Worm (Caenorhabditis elegans): Measurements from ENCODE around the gene acs-7.

acs-7 gene

ce11 chrII:9315692-9316091, 23.9 kb downstream of the acs-7 start:
- TF ChIP-seq nhr-67 (tag; optimal IDR thresholded peaks at IDR 0.05) (no peak), unc-62 (GFP tag; optimal IDR thresholded peaks at IDR 0.05) (peak; percentile 59), nhr-11 (tag; optimal IDR thresholded peaks at IDR 0.05) (no peak), nfya-1 (tag; optimal IDR thresholded peaks at IDR 0.05; ENCODE audit: insufficient read depth) (peak; percentile 1)

ce11 chrII:9316801-9317200, 25.0 kb downstream of the acs-7 start:
- TF ChIP-seq nhr-28 (tag; optimal IDR thresholded peaks at IDR 0.05) (no peak), nhr-12 (tag; optimal IDR thresholded peaks at IDR 0.05) (no peak), jun-1 (tag; optimal IDR thresholded peaks at IDR 0.05) (no peak)

- peak; percentile 70 for TF ChIP-seq pha-4 (tag; optimal IDR thresholded peaks at IDR 0.05)
- no peak for TF ChIP-seq ama-1 (optimal IDR thresholded peaks at IDR 0.05)
- TF ChIP-seq ceh-9 (tag; optimal IDR thresholded peaks at IDR 0.05), result no peak
- no peak for TF ChIP-seq fkh-2 (tag; optimal IDR thresholded peaks at IDR 0.05)
- TF ChIP-seq nhr-77 (tag; optimal IDR thresholded peaks at IDR 0.05), result no peak
- no peak for TF ChIP-seq elt-1 (tag; optimal IDR thresholded peaks at IDR 0.05)
- no peak for TF ChIP-seq nhr-28 (tag; optimal IDR thresholded peaks at IDR 0.05)
- TF ChIP-seq nhr-43 (tag; optimal IDR thresholded peaks at IDR 0.05; ENCODE audit: poor library complexity, severe bottlenecking), result no peak
- no peak for TF ChIP-seq skn-1 (tag; optimal IDR thresholded peaks at IDR 0.05)
- TF ChIP-seq fkh-10 (GFP tag; optimal IDR thresholded peaks at IDR 0.05), result no peak
- no peak for TF ChIP-seq daf-12 (tag; optimal IDR thresholded peaks at IDR 0.05)
- no peak for TF ChIP-seq nhr-67 (tag; optimal IDR thresholded peaks at IDR 0.05)
- TF ChIP-seq zag-1 (tag; optimal IDR thresholded peaks at IDR 0.05), result no peak
- no peak for TF ChIP-seq nhr-23 (tag; optimal IDR thresholded peaks at IDR 0.05)
- TF ChIP-seq elt-2 (tag; optimal IDR thresholded peaks at IDR 0.05), result peak; percentile 8
- TF ChIP-seq fos-1 (tag; optimal IDR thresholded peaks at IDR 0.05), result no peak
- TF ChIP-seq nhr-76 (tag; optimal IDR thresholded peaks at IDR 0.05), result no peak
- peak; percentile 41 for TF ChIP-seq nfya-1 (tag; optimal IDR thresholded peaks at IDR 0.05; ENCODE audit: insufficient read depth)
- no peak for TF ChIP-seq nhr-237 (tag; optimal IDR thresholded peaks at IDR 0.05)
- no peak for TF ChIP-seq nhr-11 (tag; optimal IDR thresholded peaks at IDR 0.05)
- TF ChIP-seq pqm-1 (tag; optimal IDR thresholded peaks at IDR 0.05), result no peak
- no peak for TF ChIP-seq tbx-2 (tag; optimal IDR thresholded peaks at IDR 0.05)
Measured at ce11 chrII:9319058-9319915, 27.5 kb downstream of the acs-7 start, which contains the start of the genes csa-1 and wdfy-2. Gene csa-1, minus strand, starts transcription at chrII:9319726. Gene wdfy-2, plus strand, starts transcription at chrII:9319865.

ce11 chrII:9322870-9323349, 31.1 kb downstream of the acs-7 start, which contains the start of gene rab-39:
Gene rab-39, minus strand, starts transcription at chrII:9322920.
- TF ChIP-seq lin-39 (tag; optimal IDR thresholded peaks at IDR 0.05) (peak; percentile 18), fkh-2 (tag; optimal IDR thresholded peaks at IDR 0.05) (no peak), nfya-1 (tag; optimal IDR thresholded peaks at IDR 0.05; ENCODE audit: insufficient read depth) (peak; percentile 54), fkh-10 (GFP tag; optimal IDR thresholded peaks at IDR 0.05) (peak; percentile 23), ceh-82 (tag; optimal IDR thresholded peaks at IDR 0.05) (no peak), egl-27 (tag; optimal IDR thresholded peaks at IDR 0.05) (no peak), lin-15B (tag; optimal IDR thresholded peaks at IDR 0.05) (peak; percentile 31), hmg-11 (tag; optimal IDR thresholded peaks at IDR 0.05) (peak; percentile 51), elt-2 (tag; optimal IDR thresholded peaks at IDR 0.05) (peak; percentile 2), sea-2 (GFP tag; optimal IDR thresholded peaks at IDR 0.05) (no peak), aly-2 (tag; optimal IDR thresholded peaks at IDR 0.05) (no peak), R02D3.7 (tag; optimal IDR thresholded peaks at IDR 0.05) (peak; percentile 46), pha-4 (tag; optimal IDR thresholded peaks at IDR 0.05) (peak; percentile 53)

- TF ChIP-seq elt-1 (tag; optimal IDR thresholded peaks at IDR 0.05), result no peak
- no peak for TF ChIP-seq lsy-12 (tag; optimal IDR thresholded peaks at IDR 0.05)
- TF ChIP-seq fos-1 (tag; optimal IDR thresholded peaks at IDR 0.05), result no peak
- TF ChIP-seq nhr-43 (tag; optimal IDR thresholded peaks at IDR 0.05; ENCODE audit: poor library complexity, severe bottlenecking), result no peak
- no peak for TF ChIP-seq mdl-1 (tag; optimal IDR thresholded peaks at IDR 0.05)
- TF ChIP-seq elt-2 (tag; optimal IDR thresholded peaks at IDR 0.05), result no peak
- no peak for TF ChIP-seq fkh-10 (GFP tag; optimal IDR thresholded peaks at IDR 0.05)
- TF ChIP-seq nhr-23 (tag; optimal IDR thresholded peaks at IDR 0.05), result no peak
- no peak for TF ChIP-seq skn-1 (tag; optimal IDR thresholded peaks at IDR 0.05)
- no peak for TF ChIP-seq aly-2 (tag; optimal IDR thresholded peaks at IDR 0.05)
- TF ChIP-seq tbx-2 (tag; optimal IDR thresholded peaks at IDR 0.05), result no peak
- no peak for TF ChIP-seq nhr-77 (tag; optimal IDR thresholded peaks at IDR 0.05)
- TF ChIP-seq pha-4 (tag; optimal IDR thresholded peaks at IDR 0.05), result no peak
- TF ChIP-seq zag-1 (tag; optimal IDR thresholded peaks at IDR 0.05), result no peak
- TF ChIP-seq elt-3 (tag; optimal IDR thresholded peaks at IDR 0.05), result no peak
- TF ChIP-seq fkh-2 (tag; optimal IDR thresholded peaks at IDR 0.05), result no peak
- no peak for TF ChIP-seq nhr-11 (tag; optimal IDR thresholded peaks at IDR 0.05)
- TF ChIP-seq egl-5 (tag; optimal IDR thresholded peaks at IDR 0.05), result no peak
- TF ChIP-seq nhr-28 (tag; optimal IDR thresholded peaks at IDR 0.05), result no peak
- no peak for TF ChIP-seq R02D3.7 (tag; optimal IDR thresholded peaks at IDR 0.05)
Measured at ce11 chrII:9323660-9324059, 31.8 kb downstream of the acs-7 start, which contains the start of gene egli-1. Gene egli-1, plus strand, starts transcription at chrII:9323960.
